Fruit fly (Drosophila melanogaster): ENCODE data around the gene Phyhd1.

Gene Phyhd1

DNA sequence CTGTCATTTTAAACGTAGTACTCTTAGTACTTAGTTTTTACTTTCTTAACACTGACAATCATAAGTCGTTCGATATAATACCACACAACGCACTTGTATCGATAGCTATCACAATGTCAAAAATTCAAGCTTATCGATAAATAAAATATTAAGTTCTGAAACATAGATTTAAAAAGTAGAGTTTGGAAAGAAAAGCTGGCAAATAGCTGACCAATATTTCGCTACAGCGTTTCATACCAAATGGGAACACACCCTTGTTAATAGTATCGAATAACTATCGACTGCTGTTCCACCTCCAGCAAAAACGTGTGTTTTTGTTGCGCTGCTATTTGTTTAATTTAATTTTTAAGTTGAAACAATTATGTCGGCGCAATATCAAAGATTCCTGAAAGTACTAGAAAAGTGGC, 15.6 kb upstream of the Phyhd1 start, which contains the start of the genes pug, CG14683 and CG46459 (continued):
- TF ChIP-seq CG6276 (GFP tag; optimal IDR thresholded peaks at IDR 0.05) (no peak), Gug (GFP tag; IDR thresholded peaks at IDR 0.05) (no peak), CG11294 (GFP tag; IDR thresholded peaks at IDR 0.05) (no peak), Ets96B (tag; optimal IDR thresholded peaks at IDR 0.05) (no peak), CG8319 (GFP tag; optimal IDR thresholded peaks at IDR 0.05) (no peak), CG6854 (GFP tag; optimal IDR thresholded peaks at IDR 0.05) (no peak), CG10669 (GFP tag; optimal IDR thresholded peaks at IDR 0.05) (no peak), net (GFP tag; optimal IDR thresholded peaks at IDR 0.05) (no peak), CG10631 (GFP tag; optimal IDR thresholded peaks at IDR 0.05) (no peak), esn (GFP tag; optimal IDR thresholded peaks at IDR 0.05) (peak; percentile 58), Smox (GFP tag; optimal IDR thresholded peaks at IDR 0.05) (no peak), topi (GFP tag; optimal IDR thresholded peaks at IDR 0.05) (no peak), CG8119 (GFP tag; IDR thresholded peaks at IDR 0.05) (no peak), CG9139 (GFP tag; optimal IDR thresholded peaks at IDR 0.05) (no peak), CG8632 (GFP tag; optimal IDR thresholded peaks at IDR 0.05) (no peak), achi (GFP tag; optimal IDR thresholded peaks at IDR 0.05) (peak; percentile 47), cyc (GFP tag; optimal IDR thresholded peaks at IDR 0.05) (peak; percentile 13), CG11902 (GFP tag; optimal IDR thresholded peaks at IDR 0.05) (no peak), Lpt (GFP tag; optimal IDR thresholded peaks at IDR 0.05) (no peak), Hr38 (GFP tag; optimal IDR thresholded peaks at IDR 0.05) (no peak), vri (GFP tag; optimal IDR thresholded peaks at IDR 0.05) (peak; percentile 18), Ets21C (GFP tag; optimal IDR thresholded peaks at IDR 0.05) (peak; percentile 31), CG11762 (GFP tag; optimal IDR thresholded peaks at IDR 0.05; ENCODE audit: insufficient read depth) (no peak), CG34406 (GFP tag; optimal IDR thresholded peaks at IDR 0.05) (no peak), CG31627 (GFP tag; optimal IDR thresholded peaks at IDR 0.05) (peak; percentile 32), CG15336 (GFP tag; IDR thresholded peaks at IDR 0.05) (no peak), CG32006 (GFP tag; optimal IDR thresholded peaks at IDR 0.05) (no peak), fd59A (GFP tag; optimal IDR thresholded peaks at IDR 0.05) (no peak)

DNA sequence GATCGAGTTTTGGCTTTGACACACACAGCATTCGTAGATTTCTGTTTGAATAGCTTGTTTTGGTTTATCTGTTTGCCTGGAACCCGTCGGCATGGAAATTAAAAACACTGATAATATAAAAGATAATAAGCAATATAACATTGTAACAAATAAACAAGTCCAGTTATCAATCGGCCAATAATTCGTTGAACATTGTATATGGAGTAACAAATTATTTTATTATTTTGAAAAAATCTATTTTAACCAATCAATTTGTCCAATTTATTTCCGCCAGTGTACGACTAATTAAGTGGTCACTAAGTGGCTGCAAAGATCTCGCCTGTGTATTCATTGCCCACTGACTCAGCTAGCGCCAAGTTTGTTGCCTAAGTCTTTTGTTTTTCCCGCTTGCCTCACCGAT, 8.1 kb upstream of the Phyhd1 start:
- peak; percentile 36; the same call in 1 of the 2 replicates for TF ChIP-seq CG11294 (GFP tag; IDR thresholded peaks at IDR 0.05)
- TF ChIP-seq CG32006 (GFP tag; optimal IDR thresholded peaks at IDR 0.05), result peak; percentile 40
- peak; percentile 40 for TF ChIP-seq Hr4 (GFP tag; optimal IDR thresholded peaks at IDR 0.05)
- no peak for TF ChIP-seq vri (GFP tag; optimal IDR thresholded peaks at IDR 0.05)
- no peak for TF ChIP-seq fd85E (GFP tag; optimal IDR thresholded peaks at IDR 0.05)
- TF ChIP-seq eg (GFP tag; IDR thresholded peaks at IDR 0.05), result peak; percentile 71; the same call in 2 of the 3 replicates
- TF ChIP-seq CG6276 (GFP tag; optimal IDR thresholded peaks at IDR 0.05), result peak; percentile 40
- TF ChIP-seq CG6163 (GFP tag; IDR thresholded peaks at IDR 0.05), result peak; percentile 45; the same call in 1 of the 3 replicates
- peak; percentile 50; the same call in 1 of the 3 replicates for TF ChIP-seq CG8119 (GFP tag; IDR thresholded peaks at IDR 0.05)
- TF ChIP-seq CG15336 (GFP tag; IDR thresholded peaks at IDR 0.05), result peak; percentile 60

DNA sequence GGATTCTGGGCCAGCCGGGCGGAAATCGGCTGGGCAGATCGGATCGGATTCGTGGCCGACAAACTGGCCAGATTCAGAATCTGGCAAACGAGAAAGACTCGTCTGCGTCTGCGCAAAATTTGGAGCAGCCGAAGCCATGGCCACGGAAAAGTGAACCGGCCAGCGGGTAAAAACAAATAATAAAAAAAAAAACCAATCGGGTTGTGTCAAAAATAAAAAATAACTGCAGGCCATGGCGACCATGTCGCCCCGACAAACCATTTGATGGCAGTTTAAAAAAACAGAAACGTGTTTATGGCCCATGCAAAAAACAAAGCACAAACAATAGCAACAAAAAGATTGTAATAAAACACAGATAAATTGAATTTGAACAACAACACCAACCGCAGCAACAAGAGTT, 7.4 kb upstream of the Phyhd1 start:
- peak; percentile 43; the same call in 1 of the 3 replicates for TF ChIP-seq CG8119 (GFP tag; IDR thresholded peaks at IDR 0.05)
- peak; percentile 63; the same call in 1 of the 3 replicates for TF ChIP-seq eg (GFP tag; IDR thresholded peaks at IDR 0.05)
- no peak for TF ChIP-seq ss (GFP tag; optimal IDR thresholded peaks at IDR 0.05)
- no peak for TF ChIP-seq Eip75B (GFP tag; optimal IDR thresholded peaks at IDR 0.05)
- TF ChIP-seq CG15336 (GFP tag; IDR thresholded peaks at IDR 0.05), result peak; percentile 51
- no peak for TF ChIP-seq CG6808 (GFP tag; optimal IDR thresholded peaks at IDR 0.05)

DNA sequence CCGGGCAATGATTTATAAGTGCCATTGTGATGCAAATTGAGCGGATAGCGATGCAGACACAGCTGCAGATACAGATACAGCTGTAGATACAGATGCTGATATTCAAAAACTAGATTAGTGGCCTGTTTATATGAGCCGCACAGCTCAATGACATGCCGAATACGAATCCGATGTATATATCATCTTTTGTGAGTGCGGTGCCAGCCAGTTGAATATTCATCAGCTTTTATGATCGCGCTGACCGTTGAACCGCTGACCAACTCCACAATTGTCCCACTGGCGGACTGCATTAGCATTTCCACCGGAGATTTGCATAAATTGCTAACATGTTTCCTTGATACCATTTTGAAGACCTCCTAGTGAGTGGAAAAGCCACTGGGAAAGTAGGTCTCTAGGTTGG, 6.6 kb upstream of the Phyhd1 start:
- TF ChIP-seq CG11902 (GFP tag; optimal IDR thresholded peaks at IDR 0.05) (no peak), CG31627 (GFP tag; optimal IDR thresholded peaks at IDR 0.05) (no peak), fkh (GFP tag; optimal IDR thresholded peaks at IDR 0.05) (no peak), CG15336 (GFP tag; IDR thresholded peaks at IDR 0.05) (no peak), CG3919 (GFP tag; optimal IDR thresholded peaks at IDR 0.05) (no peak), cyc (GFP tag; optimal IDR thresholded peaks at IDR 0.05) (no peak), CG7368 (GFP tag; optimal IDR thresholded peaks at IDR 0.05) (no peak), Blimp-1 (GFP tag; optimal IDR thresholded peaks at IDR 0.05) (no peak), ss (GFP tag; optimal IDR thresholded peaks at IDR 0.05) (no peak), CG6163 (GFP tag; IDR thresholded peaks at IDR 0.05) (no peak), Lpt (GFP tag; optimal IDR thresholded peaks at IDR 0.05) (no peak), CG32006 (GFP tag; optimal IDR thresholded peaks at IDR 0.05) (no peak), Ets21C (GFP tag; optimal IDR thresholded peaks at IDR 0.05) (no peak), CG3032 (tag; optimal IDR thresholded peaks at IDR 0.05) (no peak), CG34406 (GFP tag; optimal IDR thresholded peaks at IDR 0.05) (no peak)
